Worm (Caenorhabditis elegans) whole organism, late embryonic: ENCODE results near the gene mut-15.

Source experiments
- F13H6.1 ChIP-seq: sonication (generic microtip); optimal IDR thresholded peaks from 2 replicates; lab custom pipeline; 2016; ENCODE audit warnings: missing genetic modification characterization, missing compliant biosample characterization
- K02D7.2 ChIP-seq: sonication (generic microtip); optimal IDR thresholded peaks from 2 replicates; lab custom pipeline; 2017; ENCODE audit warnings: mild to moderate bottlenecking, missing genetic modification characterization, missing compliant biosample characterization
- ceh-24 ChIP-seq: sonication (generic microtip); optimal IDR thresholded peaks from 2 replicates; lab custom pipeline; 2016; ENCODE audit warnings: mild to moderate bottlenecking, missing genetic modification characterization, missing compliant biosample characterization
- hlh-13 ChIP-seq: fragments of 200-800 bp; sonication (Bioruptor generic); optimal IDR thresholded peaks from 2 replicates; lab custom pipeline; 2018; ENCODE audit warnings: mild to moderate bottlenecking, missing genetic modification characterization, missing compliant biosample characterization
- madf-2 ChIP-seq: sonication (generic microtip); optimal IDR thresholded peaks from 2 replicates; lab custom pipeline; 2017; ENCODE audit warnings: missing genetic modification characterization, missing compliant biosample characterization
- nfya-1 ChIP-seq: sonication (generic microtip); optimal IDR thresholded peaks from 2 replicates; lab custom pipeline; 2017; ENCODE audit warnings: missing genetic modification characterization, mild to moderate bottlenecking, missing compliant biosample characterization, antibody characterized with exemption, moderate library complexity
- nhr-11 ChIP-seq: fragments of 150-350 bp; optimal IDR thresholded peaks from 2 replicates; lab custom pipeline; 2014; ENCODE audit warnings: missing biosample characterization, missing genetic modification characterization
- pag-3 ChIP-seq: sonication (generic microtip); optimal IDR thresholded peaks from 2 replicates; lab custom pipeline; 2016; ENCODE audit warnings: missing compliant biosample characterization, missing genetic modification characterization, borderline replicate concordance
- pqm-1 ChIP-seq: sonication (generic microtip); optimal IDR thresholded peaks from 2 replicates; lab custom pipeline; 2016; ENCODE audit warnings: missing genetic modification characterization, missing compliant biosample characterization
- tbx-2 ChIP-seq: sonication (generic microtip); optimal IDR thresholded peaks from 2 replicates; lab custom pipeline; 2016; ENCODE audit warnings: missing genetic modification characterization, missing compliant biosample characterization
- tbx-7 ChIP-seq: sonication (generic microtip); optimal IDR thresholded peaks from 2 replicates; lab custom pipeline; 2016; ENCODE audit warnings: missing genotype, missing genetic modification characterization, missing compliant biosample characterization
- ztf-16 ChIP-seq: sonication (generic microtip); optimal IDR thresholded peaks from 2 replicates; lab custom pipeline; 2017; ENCODE audit warnings: missing genetic modification characterization, missing compliant biosample characterization

DNA sequence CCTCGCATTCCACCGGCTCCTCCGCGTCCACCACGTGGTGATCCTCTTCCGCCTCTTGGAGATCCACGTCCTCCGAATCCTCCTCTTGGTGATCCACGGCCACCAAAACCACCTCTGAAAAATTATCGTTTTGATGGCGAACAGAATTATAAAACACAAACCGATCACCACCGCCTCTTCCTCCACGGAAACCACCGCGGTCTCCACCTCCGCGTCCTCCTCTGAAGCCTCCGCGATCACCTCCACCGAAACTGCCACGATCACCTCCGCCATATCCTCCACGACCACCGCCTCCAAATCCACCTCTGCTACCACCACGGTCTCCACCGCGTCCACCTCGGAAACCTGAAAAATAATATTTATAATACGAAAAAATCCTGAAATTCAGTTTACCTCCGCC lies 807 bp upstream of the mut-15 start:
- TF ChIP-seq F13H6.1 (tag; lab: Kevin White, UChicago) (no peak), tbx-7 (tag; lab: Kevin White, UChicago) (no peak), tbx-2 (tag; lab: Kevin White, UChicago) (no peak), hlh-13 (GFP tag; lab: Kevin White, UChicago) (no peak), nfya-1 (tag; lab: Kevin White, UChicago) (no peak), pqm-1 (tag; lab: Kevin White, UChicago) (no peak), ztf-16 (tag; lab: Kevin White, UChicago) (no peak), ceh-24 (tag; lab: Kevin White, UChicago) (no peak), pag-3 (no peak), nhr-11 (tag; lab: Kevin White, UChicago) (no peak), madf-2 (no peak), K02D7.2 (no peak)
